Worm (Caenorhabditis elegans) whole organism, mixed stage, embryonic: ENCODE results near the gene srw-60.
A peak's percentile ranks its signal among the peaks of the same experiment; 100 is the strongest.

Experiments used
- M03D4.4 ChIP-seq: sonication (generic microtip); optimal IDR thresholded peaks from 2 replicates; lab custom pipeline; 2017; ENCODE audit warnings: mild to moderate bottlenecking, missing genetic modification characterization, missing compliant biosample characterization
- bed-3 ChIP-seq: fragments of 200-800 bp; sonication (Bioruptor generic); optimal IDR thresholded peaks from 3 replicates; lab custom pipeline; 2018; ENCODE audit warnings: mild to moderate bottlenecking, missing genetic modification characterization, moderate library complexity, missing compliant biosample characterization
- blmp-1 ChIP-seq: fragments of 150-350 bp; optimal IDR thresholded peaks from 2 replicates; lab custom pipeline; 2014; ENCODE audit warnings: missing biosample characterization, missing genetic modification characterization
- ceh-39 ChIP-seq: fragments of 150-350 bp; optimal IDR thresholded peaks from 2 replicates; lab custom pipeline; 2014; ENCODE audit warnings: missing biosample characterization, missing genetic modification characterization
- ceh-43 ChIP-seq: fragments of 200-800 bp; sonication (Bioruptor generic); optimal IDR thresholded peaks from 2 replicates; lab custom pipeline; 2018; ENCODE audit warnings: mild to moderate bottlenecking, missing genetic modification characterization, moderate library complexity, missing compliant biosample characterization
- ceh-83 ChIP-seq: fragments of 200-800 bp; sonication (Bioruptor generic); optimal IDR thresholded peaks from 2 replicates; lab custom pipeline; 2018; ENCODE audit warnings: mild to moderate bottlenecking, missing genetic modification characterization, missing compliant biosample characterization
- ces-1 ChIP-seq: fragments of 150-350 bp; optimal IDR thresholded peaks from 2 replicates; lab custom pipeline; 2014; ENCODE audit warnings: missing biosample characterization, missing genetic modification reagents, missing genetic modification characterization
- cnd-1 ChIP-seq: fragments of 200-800 bp; sonication (Bioruptor generic); optimal IDR thresholded peaks from 2 replicates; lab custom pipeline; 2018; ENCODE audit warnings: mild to moderate bottlenecking, missing genetic modification characterization, missing compliant biosample characterization
- drap-1 ChIP-seq: fragments of 200-800 bp; sonication (Bioruptor generic); optimal IDR thresholded peaks from 3 replicates; lab custom pipeline; 2018; ENCODE audit warnings: mild to moderate bottlenecking, missing genetic modification characterization, missing compliant biosample characterization
- elt-1 ChIP-seq: sonication (generic microtip); optimal IDR thresholded peaks from 2 replicates; lab custom pipeline; 2017; ENCODE audit warnings: missing genetic modification characterization, mild to moderate bottlenecking, missing compliant biosample characterization, antibody characterized with exemption, moderate library complexity, borderline replicate concordance; ENCODE audit not compliant: insufficient read depth
- elt-3 ChIP-seq: fragments of 150-350 bp; optimal IDR thresholded peaks from 2 replicates; lab custom pipeline; 2014; ENCODE audit warnings: missing biosample characterization, missing genetic modification characterization
- flh-1 ChIP-seq: fragments of 200-800 bp; sonication (Bioruptor generic); optimal IDR thresholded peaks from 2 replicates; lab custom pipeline; 2018; ENCODE audit warnings: mild to moderate bottlenecking, missing genetic modification characterization, moderate library complexity, missing compliant biosample characterization
- ham-2 ChIP-seq: fragments of 200-800 bp; sonication (Bioruptor generic); optimal IDR thresholded peaks from 2 replicates; lab custom pipeline; 2018; ENCODE audit warnings: mild to moderate bottlenecking, missing genetic modification characterization, missing compliant biosample characterization
- lin-13 ChIP-seq: fragments of 150-350 bp; optimal IDR thresholded peaks from 2 replicates; lab custom pipeline; 2014; ENCODE audit warnings: missing biosample characterization, missing genetic modification characterization
- lin-32 ChIP-seq: fragments of 200-800 bp; sonication (Bioruptor generic); optimal IDR thresholded peaks from 2 replicates; lab custom pipeline; 2018; ENCODE audit warnings: mild to moderate bottlenecking, missing genetic modification characterization, missing compliant biosample characterization
- lsy-2 ChIP-seq: fragments of 150-350 bp; optimal IDR thresholded peaks from 2 replicates; lab custom pipeline; 2014; ENCODE audit warnings: missing biosample characterization, missing genetic modification characterization
- mab-5 ChIP-seq: fragments of 150-350 bp; optimal IDR thresholded peaks from 2 replicates; lab custom pipeline; 2014; ENCODE audit warnings: missing biosample characterization, missing genetic modification characterization
- nhr-12 ChIP-seq: fragments of 150-350 bp; optimal IDR thresholded peaks from 2 replicates; lab custom pipeline; 2014; ENCODE audit warnings: missing biosample characterization, missing genetic modification characterization
- nhr-2 ChIP-seq: fragments of 150-350 bp; optimal IDR thresholded peaks from 2 replicates; lab custom pipeline; 2014; ENCODE audit warnings: missing biosample characterization, missing genetic modification characterization
- nhr-237 ChIP-seq: fragments of 150-350 bp; optimal IDR thresholded peaks from 2 replicates; lab custom pipeline; 2014; ENCODE audit warnings: missing biosample characterization, missing genetic modification characterization
- pha-4 ChIP-seq: fragments of 150-350 bp; optimal IDR thresholded peaks from 2 replicates; lab custom pipeline; 2018; ENCODE audit warnings: missing biosample characterization, missing genetic modification reagents, missing genetic modification characterization
- sem-2 ChIP-seq: fragments of 200-800 bp; sonication (Bioruptor generic); optimal IDR thresholded peaks from 2 replicates; lab custom pipeline; 2018; ENCODE audit warnings: mild to moderate bottlenecking, missing genetic modification characterization, missing compliant biosample characterization
- snpc-4 ChIP-seq: fragments of 150-350 bp; optimal IDR thresholded peaks from 2 replicates; lab custom pipeline; 2014; ENCODE audit warnings: missing biosample characterization, missing genetic modification characterization
- unc-120 ChIP-seq: sonication (generic microtip); optimal IDR thresholded peaks from 2 replicates; lab custom pipeline; 2017; ENCODE audit warnings: missing genetic modification characterization, missing compliant biosample characterization; ENCODE audit not compliant: poor library complexity, severe bottlenecking
- unc-62 ChIP-seq: fragments of 150-350 bp; optimal IDR thresholded peaks from 2 replicates; lab custom pipeline; 2014; ENCODE audit warnings: missing biosample characterization, missing genetic modification reagents, missing genetic modification characterization
- zip-8 ChIP-seq: fragments of 150-350 bp; optimal IDR thresholded peaks from 2 replicates; lab custom pipeline; 2014; ENCODE audit warnings: missing biosample characterization, missing genetic modification characterization
- ztf-11 ChIP-seq: fragments of 150-350 bp; optimal IDR thresholded peaks from 2 replicates; lab custom pipeline; 2014; ENCODE audit warnings: missing biosample characterization, missing genetic modification characterization

srw-60 gene

DNA sequence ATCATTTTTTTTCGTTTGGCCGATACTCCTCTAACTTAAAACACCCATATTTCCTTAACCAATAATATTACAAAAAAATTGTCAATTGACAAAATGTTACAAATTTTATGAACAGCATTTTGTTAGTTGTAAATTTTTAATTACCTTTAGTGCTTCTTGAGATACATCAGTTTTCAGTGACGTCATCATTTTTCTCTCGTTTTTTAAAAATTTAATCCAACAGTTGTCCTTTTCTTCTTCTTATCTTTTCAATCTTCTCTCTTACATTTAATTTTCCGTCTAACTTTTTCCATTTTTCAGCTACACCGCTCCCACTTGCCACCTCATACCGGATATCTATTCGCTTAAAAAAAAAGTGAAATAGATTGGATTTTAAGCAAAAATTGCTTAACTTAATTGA lies 38.3 kb downstream of the srw-60 start, which contains the start of gene lido-8:
Gene lido-8, plus strand, starts transcription at position 301 of the 400 bp plus-strand sequence.
- peak; percentile 64 for TF ChIP-seq zip-8 (tag; lab: Kevin White, UChicago)
- TF ChIP-seq ceh-83 (GFP tag; lab: Kevin White, UChicago) = no peak

- TF ChIP-seq bed-3 (GFP tag; lab: Kevin White, UChicago) (no peak), zip-8 (tag; lab: Kevin White, UChicago) (peak; percentile 100)
Measured at ce11 chrII:2997828-2998441, 39.5 kb downstream of the srw-60 start.

- TF ChIP-seq ceh-83 (GFP tag; lab: Kevin White, UChicago) (peak; percentile 19), zip-8 (tag; lab: Kevin White, UChicago) (no peak), cnd-1 (tag; lab: Kevin White, UChicago) (peak; percentile 24)
Measured at ce11 chrII:3000535-3001264, 42.3 kb downstream of the srw-60 start, which contains the start of gene lido-9. TSS of gene lido-9 (plus strand) at chrII:3000768.

ce11 chrII:3002211-3002610 lies 43.8 kb downstream of the srw-60 start, which contains the start of gene lido-10:
TSS of gene lido-10 (plus strand) at chrII:3002511.
- no peak for TF ChIP-seq flh-1 (GFP tag; lab: Kevin White, UChicago)
- no peak for TF ChIP-seq ham-2 (GFP tag; lab: Kevin White, UChicago)
- no peak for TF ChIP-seq lin-13 (tag; lab: Kevin White, UChicago)
- TF ChIP-seq nhr-12 (tag; lab: Kevin White, UChicago) = no peak
- TF ChIP-seq snpc-4 (tag; lab: Kevin White, UChicago) = no peak
- TF ChIP-seq drap-1 (GFP tag; lab: Kevin White, UChicago) = no peak
- TF ChIP-seq mab-5 (tag; lab: Kevin White, UChicago) = no peak
- TF ChIP-seq ceh-39 (tag; lab: Kevin White, UChicago) = no peak
- TF ChIP-seq ztf-11 (tag; lab: Kevin White, UChicago) = no peak
- no peak for TF ChIP-seq sem-2 (GFP tag; lab: Kevin White, UChicago)

ce11 chrII:3003667-3004066 lies 45.3 kb downstream of the srw-60 start, which contains the start of gene lido-11:
TSS of gene lido-11 (plus strand) at chrII:3003967.
- TF ChIP-seq blmp-1 = no peak
- TF ChIP-seq M03D4.4 (tag; lab: Kevin White, UChicago) = no peak
- TF ChIP-seq nhr-2 = no peak
- TF ChIP-seq elt-1 (tag; lab: Kevin White, UChicago) = no peak
- TF ChIP-seq ceh-43 (GFP tag; lab: Kevin White, UChicago) = no peak
- TF ChIP-seq lin-32 = no peak
- no peak for TF ChIP-seq unc-120 (tag; lab: Kevin White, UChicago)
- no peak for TF ChIP-seq pha-4 (tag; lab: Kevin White, UChicago)
- no peak for TF ChIP-seq nhr-237 (tag; lab: Kevin White, UChicago)
- no peak for TF ChIP-seq lsy-2
- TF ChIP-seq mab-5 (tag; lab: Kevin White, UChicago) = no peak
- no peak for TF ChIP-seq ceh-83 (GFP tag; lab: Kevin White, UChicago)
- TF ChIP-seq, all 35 proteins: peak for 0

- TF ChIP-seq lsy-2 = no peak
- TF ChIP-seq elt-3 (tag; lab: Kevin White, UChicago) = no peak
- TF ChIP-seq ces-1 (GFP tag; lab: Kevin White, UChicago) = no peak
- no peak for TF ChIP-seq M03D4.4 (tag; lab: Kevin White, UChicago)
- no peak for TF ChIP-seq nhr-237 (tag; lab: Kevin White, UChicago)
- no peak for TF ChIP-seq mab-5 (tag; lab: Kevin White, UChicago)
- no peak for TF ChIP-seq ztf-11 (tag; lab: Kevin White, UChicago)
- no peak for TF ChIP-seq unc-62
Measured at ce11 chrII:3005499-3005898, 47.1 kb downstream of the srw-60 start, which contains the start of gene lido-12. TSS of gene lido-12 (plus strand) at chrII:3005799.
